Worm (Caenorhabditis elegans): ENCODE data around the gene T20B12.7.

The T20B12.7 gene

ce11 chrIII:7335220-7335619, 43.6 kb downstream of the T20B12.7 start, which contains the start of gene F56C9.10 (continued):
- TF ChIP-seq set-16 (GFP tag; IDR thresholded peaks at IDR 0.05) (peak; percentile 65), php-3 (GFP tag; IDR thresholded peaks at IDR 0.05) (no peak), ceh-28 (tag; optimal IDR thresholded peaks at IDR 0.05) (no peak), mep-1 (tag; optimal IDR thresholded peaks at IDR 0.05) (peak; percentile 95), dve-1 (tag; optimal IDR thresholded peaks at IDR 0.05; ENCODE audit: insufficient read depth) (peak; percentile 90), zip-11 (GFP tag; IDR thresholded peaks at IDR 0.05) (no peak), lin-38 (GFP tag; IDR thresholded peaks at IDR 0.05) (peak; percentile 58), F44E2.7 (GFP tag; IDR thresholded peaks at IDR 0.05) (no peak), Y5F2A.4 (GFP tag; optimal IDR thresholded peaks at IDR 0.05) (no peak), aly-2 (tag; optimal IDR thresholded peaks at IDR 0.05) (no peak), mxl-2 (GFP tag; conservative IDR thresholded peaks at IDR 0.05) (0 out of 2 replicates have a peak, but pooled peaks have one; percentile 18), unc-130 (GFP tag; optimal IDR thresholded peaks at IDR 0.05) (no peak), nhr-77 (tag; optimal IDR thresholded peaks at IDR 0.05) (peak; percentile 83), daf-19 (GFP tag; conservative IDR thresholded peaks at IDR 0.05) (no peak), ceh-20 (GFP tag; IDR thresholded peaks at IDR 0.05) (peak; percentile 82), nhr-11 (tag; optimal IDR thresholded peaks at IDR 0.05) (peak; percentile 89), nhr-42 (GFP tag; IDR thresholded peaks at IDR 0.05) (no peak), F26F4.8 (GFP tag; conservative IDR thresholded peaks at IDR 0.05) (no peak), ztf-11 (tag; optimal IDR thresholded peaks at IDR 0.05) (no peak), madf-9 (GFP tag; conservative IDR thresholded peaks at IDR 0.05) (no peak), mdl-1 (tag; optimal IDR thresholded peaks at IDR 0.05) (peak; percentile 91 to 99), arid-1 (GFP tag; conservative IDR thresholded peaks at IDR 0.05) (peak; percentile 64; the same call in 1 of the 2 replicates), saeg-2 (GFP tag; IDR thresholded peaks at IDR 0.05) (0 out of 2 replicates have a peak, but pooled peaks have one; percentile 38), ZK337.2 (GFP tag; IDR thresholded peaks at IDR 0.05) (no peak), gei-8 (GFP tag; optimal IDR thresholded peaks at IDR 0.05) (peak; percentile 63), aha-1 (tag) (peak; percentile 99), ceh-44 (GFP tag; IDR thresholded peaks at IDR 0.05) (no peak), lir-3 (tag; optimal IDR thresholded peaks at IDR 0.05) (no peak), nhr-237 (tag; optimal IDR thresholded peaks at IDR 0.05) (no peak), spr-3 (GFP tag; optimal IDR thresholded peaks at IDR 0.05) (no peak), mes-2 (tag; optimal IDR thresholded peaks at IDR 0.05; ENCODE audit: poor library complexity, severe bottlenecking) (peak; percentile 77), sdz-12 (GFP tag; optimal IDR thresholded peaks at IDR 0.05) (no peak), mxl-3 (GFP tag; optimal IDR thresholded peaks at IDR 0.05) (peak; percentile 94), egl-43 (GFP tag; IDR thresholded peaks at IDR 0.05) (0 out of 2 replicates have a peak, but pooled peaks have one; percentile 5), daf-12 (tag; optimal IDR thresholded peaks at IDR 0.05) (no peak), ctbp-1 (GFP tag; IDR thresholded peaks at IDR 0.05) (no peak; the same call in none of the 2 replicates), mdt-29 (GFP tag; IDR thresholded peaks at IDR 0.05) (peak; percentile 85), Y75B8A.6 (GFP tag; IDR thresholded peaks at IDR 0.05) (no peak), snpc-1.2 (GFP tag; IDR thresholded peaks at IDR 0.05) (no peak), nhr-10 (tag; optimal IDR thresholded peaks at IDR 0.05) (no peak), hif-1 (tag; optimal IDR thresholded peaks at IDR 0.05) (peak in 1 of 2 experiments; percentile 84), ZK546.5 (tag; optimal IDR thresholded peaks at IDR 0.05) (no peak), pqm-1 (tag; optimal IDR thresholded peaks at IDR 0.05) (peak; percentile 26), hlh-30 (tag; optimal IDR thresholded peaks at IDR 0.05; ENCODE audit: insufficient read depth) (peak; percentile 100), tag-97 (GFP tag; IDR thresholded peaks at IDR 0.05) (no peak), dmd-6 (GFP tag; IDR thresholded peaks at IDR 0.05) (peak; percentile 89), lin-15B (tag; optimal IDR thresholded peaks at IDR 0.05) (no peak), ces-1 (GFP tag; optimal IDR thresholded peaks at IDR 0.05) (no peak), spr-1 (tag; optimal IDR thresholded peaks at IDR 0.05) (peak; percentile 47), ceh-32 (tag; optimal IDR thresholded peaks at IDR 0.05; ENCODE audit: poor library complexity) (no peak), nhr-25 (tag; optimal IDR thresholded peaks at IDR 0.05; ENCODE audit: borderline replicate concordance, insufficient read depth) (no peak)
